Worm (Caenorhabditis elegans) whole organism, L3 larva: ENCODE data around the gene C53B7.6.

ENCODE experiments used
- R02D3.7 ChIP-seq: fragments of 150-350 bp; optimal IDR thresholded peaks from 2 replicates; lab custom pipeline; 2014; ENCODE audit warnings: missing biosample characterization, missing genetic modification characterization
- aly-2 ChIP-seq: fragments of 150-350 bp; optimal IDR thresholded peaks from 2 replicates; lab custom pipeline; 2014; ENCODE audit warnings: missing biosample characterization, missing genetic modification characterization
- ama-1 ChIP-seq: fragments of 150-350 bp; optimal IDR thresholded peaks from 2 replicates; lab custom pipeline; 2018
- egl-27 ChIP-seq: sonication (generic microtip); optimal IDR thresholded peaks from 4 replicates; lab custom pipeline; 2017; ENCODE audit warnings: missing biosample characterization, missing genetic modification reagents, missing genetic modification characterization
- fos-1 ChIP-seq: fragments of 150-350 bp; optimal IDR thresholded peaks from 2 replicates; lab custom pipeline; 2014; ENCODE audit warnings: missing biosample characterization, missing genetic modification characterization
- mdl-1 ChIP-seq: fragments of 150-350 bp; optimal IDR thresholded peaks from 2 replicates; lab custom pipeline; 2014; ENCODE audit warnings: missing biosample characterization, missing genetic modification characterization
- sea-2 ChIP-seq: fragments of 150-350 bp; sonication (generic microtip); optimal IDR thresholded peaks from 4 replicates; lab custom pipeline; 2014; ENCODE audit warnings: missing biosample characterization, missing genetic modification reagents, missing genetic modification characterization
- skn-1 ChIP-seq: fragments of 150-350 bp; optimal IDR thresholded peaks from 2 replicates; lab custom pipeline; 2014; ENCODE audit warnings: missing biosample characterization, missing genetic modification characterization
- snpc-4 ChIP-seq: fragments of 150-350 bp; optimal IDR thresholded peaks from 2 replicates; lab custom pipeline; 2014; ENCODE audit warnings: missing biosample characterization, missing genetic modification characterization
- unc-39 ChIP-seq: sonication (generic microtip); optimal IDR thresholded peaks from 4 replicates; lab custom pipeline; 2017; ENCODE audit warnings: missing biosample characterization, missing genetic modification characterization

ce11 chrX:6836065-6836527 is 32.5 kb downstream of the C53B7.6 start, which contains the start of gene F41B4.3:
- TF ChIP-seq snpc-4 (tag; lab: Kevin White, UChicago): no peak
- TF ChIP-seq ama-1 (lab: Kevin White, UChicago): no peak
- TF ChIP-seq unc-39 (tag; lab: Kevin White, UChicago): no peak
- no peak for TF ChIP-seq fos-1 (tag; lab: Kevin White, UChicago)
- no peak for TF ChIP-seq mdl-1 (tag; lab: Kevin White, UChicago)
- TF ChIP-seq sea-2 (GFP tag; lab: Kevin White, UChicago): no peak
- TF ChIP-seq aly-2 (tag; lab: Kevin White, UChicago): no peak
- no peak for TF ChIP-seq skn-1 (tag; lab: Kevin White, UChicago)
- no peak for TF ChIP-seq R02D3.7 (tag; lab: Kevin White, UChicago)
- no peak for TF ChIP-seq egl-27
